Worm (Caenorhabditis elegans) whole organism, early embryonic: ENCODE measurements around the gene C55A1.4.
"Not testable (repeated sequence)": the region's sequence is repeated elsewhere in the genome, so short reads cannot be mapped to it uniquely, and the experiment has no call there.

ENCODE experiments used
- B0310.2 ChIP-seq: sonication (generic microtip); optimal IDR thresholded peaks from 2 replicates; lab custom pipeline; 2016; ENCODE audit warnings: mild to moderate bottlenecking, missing genetic modification characterization, missing compliant biosample characterization
- F13C5.2 ChIP-seq: sonication (generic microtip); optimal IDR thresholded peaks from 2 replicates; lab custom pipeline; 2017; ENCODE audit warnings: mild to moderate bottlenecking, missing genetic modification characterization, inconsistent platforms, missing compliant biosample characterization
- aly-1 ChIP-seq: sonication (generic microtip); optimal IDR thresholded peaks from 2 replicates; lab custom pipeline; 2016; ENCODE audit warnings: missing genetic modification characterization, missing compliant biosample characterization
- ama-1 ChIP-seq: fragments of 150-350 bp; optimal IDR thresholded peaks from 2 replicates; lab custom pipeline; 2014
- ceh-13 ChIP-seq: fragments of 200-800 bp; sonication (Bioruptor generic); optimal IDR thresholded peaks from 2 replicates; lab custom pipeline; 2018; ENCODE audit warnings: mild to moderate bottlenecking, missing genetic modification characterization, missing compliant biosample characterization
- ceh-36 ChIP-seq: sonication (generic microtip); optimal IDR thresholded peaks from 2 replicates; lab custom pipeline; 2016; ENCODE audit warnings: missing genetic modification characterization, inconsistent platforms, missing compliant biosample characterization
- ets-7 ChIP-seq: sonication (generic microtip); optimal IDR thresholded peaks from 2 replicates; lab custom pipeline; 2016; ENCODE audit warnings: missing genotype, missing genetic modification characterization, missing compliant biosample characterization
- flt-1 ChIP-seq: fragments of 200-800 bp; sonication (Bioruptor generic); IDR thresholded peaks from 2 replicates; pipeline ENCODE4 v1.3.6; 2022; ENCODE audit warnings: missing genetic modification characterization, missing compliant biosample characterization
- hmbx-1 ChIP-seq: sonication (generic microtip); optimal IDR thresholded peaks from 2 replicates; lab custom pipeline; 2016; ENCODE audit warnings: mild to moderate bottlenecking, missing genetic modification characterization, missing compliant biosample characterization
- hmg-4 ChIP-seq: fragments of 200-800 bp; sonication (Bioruptor generic); optimal IDR thresholded peaks from 2 replicates; lab custom pipeline; 2018; ENCODE audit warnings: mild to moderate bottlenecking, missing genetic modification characterization, missing compliant biosample characterization
- hnd-1 ChIP-seq: sonication (generic microtip); optimal IDR thresholded peaks from 2 replicates; lab custom pipeline; 2016; ENCODE audit warnings: missing genetic modification characterization, missing compliant biosample characterization
- pes-1 ChIP-seq: fragments of 200-800 bp; sonication (Bioruptor generic); IDR thresholded peaks from 2 replicates; pipeline ENCODE4 v1.3.6; 2022; ENCODE audit warnings: missing genetic modification reagents, missing genetic modification characterization, missing compliant biosample characterization
- scrt-1 ChIP-seq: fragments of 200-800 bp; sonication (Bioruptor generic); IDR thresholded peaks from 2 replicates; pipeline ENCODE4 v1.3.6; 2022; ENCODE audit warnings: missing genetic modification characterization, missing compliant biosample characterization
- sea-1 ChIP-seq: fragments of 200-800 bp; sonication (Bioruptor generic); conservative IDR thresholded peaks from 2 replicates; pipeline ENCODE4 v1.3.6; 2022; ENCODE audit warnings: missing genetic modification characterization, missing compliant biosample characterization
- tbx-11 ChIP-seq: fragments of 200-800 bp; sonication (Bioruptor generic); IDR thresholded peaks from 2 replicates; pipeline ENCODE4 v1.3.6; 2022; ENCODE audit warnings: missing genetic modification characterization, missing compliant biosample characterization
- tbx-37 ChIP-seq: fragments of 200-800 bp; sonication (Bioruptor generic); conservative IDR thresholded peaks from 2 replicates; pipeline ENCODE4 v1.3.6; 2022; ENCODE audit warnings: missing genetic modification reagents, missing genetic modification characterization, missing compliant biosample characterization
- tra-4 ChIP-seq: sonication (generic microtip); optimal IDR thresholded peaks from 2 replicates; lab custom pipeline; 2017; ENCODE audit warnings: missing genetic modification characterization, missing compliant biosample characterization

The C55A1.4 gene

DNA sequence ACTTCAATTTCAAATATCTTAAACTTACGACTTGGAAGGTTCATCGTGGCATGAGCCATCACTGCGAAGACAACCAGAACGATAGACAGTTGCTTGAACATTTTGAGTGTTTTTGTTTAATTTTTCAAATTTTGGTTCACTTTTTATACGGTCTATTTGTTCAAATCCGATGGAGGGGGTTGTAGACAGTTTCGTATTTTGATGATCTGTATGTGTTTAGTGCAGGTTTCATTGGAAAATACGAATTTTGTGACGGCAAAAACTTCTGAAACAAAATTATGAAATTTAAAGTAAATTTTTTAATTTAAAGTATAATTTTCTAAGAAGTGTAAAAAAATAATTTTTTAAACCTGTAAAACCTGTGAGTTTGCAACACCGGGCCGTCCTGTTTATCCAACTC is at the start of gene C55A1.4:
Gene C55A1.4, minus strand, starts transcription at position 101 of the 400 bp plus-strand sequence.
- TF ChIP-seq ama-1; tbx-11 (GFP tag; lab: Robert Waterston, UW); sea-1 (GFP tag; lab: Robert Waterston, UW): not testable (repeated sequence)

DNA sequence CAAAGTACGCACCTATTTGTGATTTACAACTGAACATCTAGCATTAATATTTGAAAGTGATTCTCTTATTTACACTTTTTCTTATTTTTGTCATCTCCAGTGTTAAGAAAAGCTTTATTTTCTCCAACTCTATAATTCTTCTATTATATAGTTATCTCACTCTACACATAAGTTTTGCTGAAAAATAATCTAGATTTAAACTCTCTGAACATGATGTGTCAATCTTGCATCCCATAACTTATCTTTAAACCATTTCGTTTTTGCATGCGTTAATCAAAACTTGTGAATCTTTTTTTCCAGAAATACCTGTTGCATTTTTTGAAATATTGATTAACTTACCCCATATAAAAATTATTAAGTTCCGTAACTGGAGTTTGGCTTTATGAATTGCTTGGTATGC is 46.9 kb upstream of the C55A1.4 start, which contains the start of gene nhr-268:
Gene nhr-268, plus strand, starts transcription at position 301 of the 400 bp plus-strand sequence.
- TF ChIP-seq B0310.2 (tag; lab: Kevin White, UChicago) (no peak), tra-4 (no peak), hmbx-1 (tag; lab: Kevin White, UChicago) (no peak), flt-1 (GFP tag; lab: Robert Waterston, UW) (no peak), F13C5.2 (no peak), pes-1 (GFP tag; lab: Robert Waterston, UW) (no peak), hmg-4 (no peak), hnd-1 (tag; lab: Kevin White, UChicago) (no peak), sea-1 (GFP tag; lab: Robert Waterston, UW) (no peak), ama-1 (no peak), ceh-36 (no peak), ceh-13 (GFP tag; lab: Kevin White, UChicago) (no peak), ets-7 (tag; lab: Kevin White, UChicago) (no peak), scrt-1 (GFP tag; lab: Robert Waterston, UW) (no peak), tbx-11 (GFP tag; lab: Robert Waterston, UW) (no peak), tbx-37 (no peak), aly-1 (tag; lab: Kevin White, UChicago) (no peak)

DNA sequence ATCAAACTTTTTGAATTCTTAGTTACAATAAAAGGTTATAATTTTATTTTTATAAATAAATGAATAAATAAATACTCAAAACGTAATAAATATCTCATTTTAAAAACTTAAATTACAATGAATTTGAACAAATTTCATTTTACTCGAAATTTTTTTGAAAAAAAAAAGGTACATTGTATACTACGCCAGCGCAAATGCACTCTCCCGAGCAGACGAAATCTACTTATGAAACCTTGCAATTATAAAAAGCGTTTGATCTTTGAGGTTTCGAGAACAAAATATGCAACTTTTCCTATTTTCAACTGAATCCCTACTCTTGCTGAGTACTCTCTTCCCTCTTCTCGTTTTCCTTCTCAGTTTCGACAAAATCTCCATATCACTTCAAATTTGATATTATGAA is 44.6 kb upstream of the C55A1.4 start, which contains the start of gene nhr-197:
Gene nhr-197, plus strand, starts transcription at position 301 of the 400 bp plus-strand sequence.
- TF ChIP-seq ceh-13 (GFP tag; lab: Kevin White, UChicago) (no peak), F13C5.2 (no peak), ceh-36 (no peak), ama-1 (no peak), hnd-1 (tag; lab: Kevin White, UChicago) (no peak), tbx-11 (GFP tag; lab: Robert Waterston, UW) (no peak), tra-4 (no peak), flt-1 (GFP tag; lab: Robert Waterston, UW) (no peak), hmg-4 (no peak), pes-1 (GFP tag; lab: Robert Waterston, UW) (no peak), hmbx-1 (tag; lab: Kevin White, UChicago) (no peak), tbx-37 (no peak), scrt-1 (GFP tag; lab: Robert Waterston, UW) (no peak), ets-7 (tag; lab: Kevin White, UChicago) (no peak)

DNA sequence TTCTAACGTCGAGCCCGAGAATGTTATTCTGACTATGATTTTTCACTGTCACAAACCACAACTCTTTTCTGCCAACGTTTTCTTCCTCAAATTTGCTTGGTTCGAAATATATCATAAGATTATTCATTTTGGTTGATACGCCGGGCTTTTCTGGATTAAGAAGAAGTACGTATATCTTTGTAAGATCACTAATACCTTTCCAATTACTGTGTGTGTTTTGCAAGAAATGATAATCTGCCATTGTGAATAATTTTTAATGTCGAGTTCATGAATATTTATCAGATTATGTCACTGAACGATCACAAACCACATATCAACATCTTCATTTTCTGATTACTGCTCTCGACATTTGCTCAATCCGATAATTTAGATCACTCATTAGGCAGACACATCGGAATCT is 42.5 kb upstream of the C55A1.4 start, which contains the start of gene nhr-196:
Gene nhr-196, plus strand, starts transcription at position 118 of the 400 bp plus-strand sequence.
- TF ChIP-seq B0310.2 (tag; lab: Kevin White, UChicago), result no peak
- TF ChIP-seq ama-1, result no peak
- no peak for TF ChIP-seq tbx-37
- TF ChIP-seq ceh-13 (GFP tag; lab: Kevin White, UChicago), result no peak
- no peak for TF ChIP-seq tbx-11 (GFP tag; lab: Robert Waterston, UW)
- no peak for TF ChIP-seq scrt-1 (GFP tag; lab: Robert Waterston, UW)
- no peak for TF ChIP-seq tra-4
- no peak for TF ChIP-seq ceh-36
- no peak for TF ChIP-seq aly-1 (tag; lab: Kevin White, UChicago)
- no peak for TF ChIP-seq pes-1 (GFP tag; lab: Robert Waterston, UW)
- no peak for TF ChIP-seq flt-1 (GFP tag; lab: Robert Waterston, UW)
- TF ChIP-seq hmbx-1 (tag; lab: Kevin White, UChicago), result no peak
- TF ChIP-seq ets-7 (tag; lab: Kevin White, UChicago), result no peak
- no peak for TF ChIP-seq hnd-1 (tag; lab: Kevin White, UChicago)

DNA sequence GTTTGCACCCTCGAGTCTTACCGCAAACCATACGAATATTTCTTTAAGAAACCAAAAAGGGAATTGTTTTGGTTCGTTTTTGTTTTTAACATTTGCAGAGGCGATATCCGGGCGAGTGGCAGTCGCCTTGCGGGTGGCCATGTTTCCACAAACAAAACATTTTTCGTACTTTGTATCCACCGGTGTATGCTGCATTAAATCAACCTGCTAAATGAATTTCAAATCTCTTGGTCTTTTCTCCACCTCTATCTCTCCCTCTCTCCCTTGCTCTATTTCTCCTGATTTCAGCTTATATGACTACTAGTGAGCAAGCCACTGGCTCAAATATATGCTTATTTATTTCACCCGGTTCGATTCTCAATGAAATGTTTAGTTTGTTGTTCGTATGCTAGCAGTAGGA is 34.1 kb upstream of the C55A1.4 start, which contains the start of gene nhr-52:
Gene nhr-52, plus strand, starts transcription at position 301 of the 400 bp plus-strand sequence.
- TF ChIP-seq F13C5.2 (no peak), ceh-13 (GFP tag; lab: Kevin White, UChicago) (no peak), tbx-11 (GFP tag; lab: Robert Waterston, UW) (no peak), hmg-4 (no peak), ama-1 (no peak), hmbx-1 (tag; lab: Kevin White, UChicago) (no peak), flt-1 (GFP tag; lab: Robert Waterston, UW) (no peak), scrt-1 (GFP tag; lab: Robert Waterston, UW) (no peak), ceh-36 (no peak), sea-1 (GFP tag; lab: Robert Waterston, UW) (no peak), aly-1 (tag; lab: Kevin White, UChicago) (no peak), B0310.2 (tag; lab: Kevin White, UChicago) (no peak), tbx-37 (no peak), tra-4 (no peak), pes-1 (GFP tag; lab: Robert Waterston, UW) (no peak)

DNA sequence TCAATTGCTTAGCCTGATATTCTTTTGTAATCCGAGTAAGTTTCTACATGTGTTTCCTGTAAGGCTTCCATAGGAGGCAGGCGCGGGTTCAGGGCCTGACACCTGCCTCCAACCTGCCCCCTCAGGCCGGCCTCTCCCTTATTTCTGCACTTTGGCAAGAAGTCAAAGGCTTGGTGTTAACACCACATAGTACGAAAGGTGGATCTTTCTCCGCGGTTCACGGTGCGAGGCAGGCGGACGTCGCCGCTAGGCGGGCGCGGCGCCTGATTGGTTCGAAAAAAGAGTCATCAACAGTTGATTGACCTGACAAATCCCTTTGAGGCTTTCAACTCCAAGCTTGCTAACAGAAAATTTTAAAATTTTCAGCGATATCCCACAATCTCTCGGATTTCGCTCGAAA is 31.8 kb upstream of the C55A1.4 start:
- TF ChIP-seq pes-1 (GFP tag; lab: Robert Waterston, UW) (no peak), aly-1 (tag; lab: Kevin White, UChicago) (no peak), sea-1 (GFP tag; lab: Robert Waterston, UW) (no peak), flt-1 (GFP tag; lab: Robert Waterston, UW) (no peak)

DNA sequence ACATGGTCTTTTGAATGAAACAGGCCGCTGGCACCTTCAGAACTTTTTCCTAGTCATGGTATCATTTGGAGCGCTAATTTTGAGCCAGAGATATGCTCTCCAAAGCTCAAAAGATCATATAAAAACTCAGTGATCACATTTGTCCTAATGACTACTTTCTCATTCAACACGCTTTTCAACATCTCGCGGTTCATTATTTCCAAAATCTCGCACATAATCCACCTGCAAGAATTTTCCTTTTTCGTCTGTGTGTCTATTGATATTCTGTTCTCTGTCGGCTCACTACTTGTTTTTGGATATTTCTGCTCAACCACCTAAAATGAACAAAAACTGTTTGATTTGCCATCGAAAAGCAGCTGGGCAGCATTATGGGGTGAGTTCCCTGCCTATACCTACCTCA is 30.6 kb upstream of the C55A1.4 start, which contains the start of gene nhr-51:
Gene nhr-51, plus strand, starts transcription at position 301 of the 400 bp plus-strand sequence.
- TF ChIP-seq B0310.2 (tag; lab: Kevin White, UChicago), result no peak
- TF ChIP-seq tbx-11 (GFP tag; lab: Robert Waterston, UW), result no peak
- no peak for TF ChIP-seq ets-7 (tag; lab: Kevin White, UChicago)
- TF ChIP-seq hmbx-1 (tag; lab: Kevin White, UChicago), result no peak
- TF ChIP-seq sea-1 (GFP tag; lab: Robert Waterston, UW), result no peak
- no peak for TF ChIP-seq hmg-4
- no peak for TF ChIP-seq ceh-13 (GFP tag; lab: Kevin White, UChicago)
- no peak for TF ChIP-seq hnd-1 (tag; lab: Kevin White, UChicago)
- TF ChIP-seq pes-1 (GFP tag; lab: Robert Waterston, UW), result no peak
- TF ChIP-seq tra-4, result no peak
- no peak for TF ChIP-seq tbx-37
- no peak for TF ChIP-seq aly-1 (tag; lab: Kevin White, UChicago)
